Worm (Caenorhabditis elegans): ENCODE results near the gene K04C2.5.

The K04C2.5 gene

DNA sequence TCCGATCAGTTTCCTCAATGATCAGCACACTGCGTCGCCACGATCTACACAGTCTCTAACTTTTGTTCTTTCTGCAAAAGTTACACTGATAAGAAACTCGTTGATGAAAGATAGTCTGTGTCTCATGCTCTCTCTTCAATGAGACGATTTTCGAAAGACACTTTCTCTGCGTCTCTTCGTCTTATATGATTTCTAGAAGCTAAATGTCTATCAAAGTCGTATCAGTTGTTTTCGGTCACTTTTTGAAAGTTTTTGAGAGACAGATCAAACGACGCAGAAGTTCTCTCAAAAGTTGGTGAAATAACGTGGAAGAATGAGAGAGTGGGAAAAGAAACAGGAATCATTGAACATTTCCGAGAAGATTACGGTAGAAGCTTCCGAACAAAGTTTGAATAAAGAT, 3.7 kb upstream of the K04C2.5 start:
- no peak for TF ChIP-seq unc-62 (GFP tag; optimal IDR thresholded peaks at IDR 0.05)

DNA sequence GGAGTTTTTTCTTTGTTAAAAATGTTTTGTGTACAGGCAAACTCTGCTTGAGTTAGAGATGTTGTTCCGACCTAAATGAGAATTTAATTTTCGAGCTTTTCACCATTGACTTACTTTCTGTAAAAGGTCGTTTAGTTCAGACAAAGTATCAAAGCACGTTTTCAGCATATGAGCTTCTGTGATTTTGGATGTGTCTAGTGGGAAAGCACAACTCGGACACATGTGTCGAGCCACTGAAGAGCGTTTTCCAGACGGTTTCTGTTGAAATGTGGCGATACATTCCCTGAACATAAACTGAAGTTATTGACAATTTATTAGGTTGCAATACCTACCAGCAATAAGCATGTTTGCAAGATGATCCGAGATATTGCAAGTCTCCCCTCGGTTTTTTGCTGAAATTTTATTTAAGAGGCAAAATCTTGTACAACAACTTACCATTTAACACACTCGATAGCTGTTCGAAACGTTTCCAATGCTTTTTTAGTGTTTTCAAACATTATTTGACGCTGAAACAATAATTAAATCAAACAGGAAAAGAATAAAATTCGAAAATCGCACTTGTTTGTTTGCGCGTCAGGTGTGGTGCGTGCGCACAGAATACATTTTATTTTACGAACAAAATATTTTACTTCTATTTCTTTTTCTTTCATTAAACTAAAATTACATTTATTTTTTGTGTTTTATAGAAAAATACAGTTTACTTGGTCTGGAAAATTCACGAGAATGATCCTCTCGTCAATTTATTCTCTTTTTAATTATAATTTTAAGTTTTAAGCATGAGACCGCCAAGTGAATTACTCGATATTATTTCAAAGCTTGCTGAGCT, 2.2 kb downstream of the K04C2.5 start, which contains the start of the genes brd-1 and K04C2.2:
TSS of gene brd-1 (minus strand) at position 506 of the 826 bp plus-strand sequence.
TSS of gene K04C2.2 (plus strand) at position 776 of the 826 bp plus-strand sequence.
- no peak for TF ChIP-seq unc-62 (GFP tag; optimal IDR thresholded peaks at IDR 0.05)

DNA sequence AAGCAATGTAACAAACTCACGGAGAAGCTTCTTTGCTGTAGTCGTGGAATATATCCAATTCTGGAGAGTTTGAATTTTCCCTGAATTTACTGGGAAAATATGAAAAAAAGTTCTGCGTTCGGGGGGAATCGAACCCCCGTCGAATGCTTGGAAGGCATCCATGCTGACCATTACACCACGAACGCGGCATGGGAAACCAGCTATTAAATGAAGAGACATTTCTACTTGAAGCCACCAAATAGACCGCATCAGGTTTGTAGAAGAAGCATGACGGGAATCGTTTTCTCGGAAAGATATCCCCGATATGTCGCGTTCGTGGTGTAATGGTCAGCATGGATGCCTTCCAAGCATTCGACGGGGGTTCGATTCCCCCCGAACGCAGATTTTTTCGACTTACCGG, 3.0 kb downstream of the K04C2.5 start:
- TF ChIP-seq unc-62 (GFP tag; optimal IDR thresholded peaks at IDR 0.05) = no peak

DNA sequence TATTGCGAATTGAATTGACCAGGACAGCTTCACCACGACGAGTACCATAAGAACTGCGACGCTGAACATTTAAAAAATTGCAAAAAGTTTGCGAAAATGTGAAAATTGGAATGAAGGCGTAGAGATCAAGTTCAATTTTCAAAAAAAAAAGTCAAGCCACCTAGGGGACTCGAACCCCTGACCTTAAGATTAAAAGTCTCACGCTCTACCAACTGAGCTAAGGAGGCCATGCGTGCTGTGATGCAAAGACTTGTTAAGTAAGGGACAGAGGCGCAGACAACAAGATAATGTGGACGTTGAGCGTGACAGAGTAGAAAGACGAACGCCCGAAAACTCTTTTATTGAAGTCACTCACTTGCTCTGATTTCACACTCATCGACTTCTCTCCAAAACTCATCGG, 3.9 kb downstream of the K04C2.5 start:
- no peak for TF ChIP-seq unc-62 (GFP tag; optimal IDR thresholded peaks at IDR 0.05)

DNA sequence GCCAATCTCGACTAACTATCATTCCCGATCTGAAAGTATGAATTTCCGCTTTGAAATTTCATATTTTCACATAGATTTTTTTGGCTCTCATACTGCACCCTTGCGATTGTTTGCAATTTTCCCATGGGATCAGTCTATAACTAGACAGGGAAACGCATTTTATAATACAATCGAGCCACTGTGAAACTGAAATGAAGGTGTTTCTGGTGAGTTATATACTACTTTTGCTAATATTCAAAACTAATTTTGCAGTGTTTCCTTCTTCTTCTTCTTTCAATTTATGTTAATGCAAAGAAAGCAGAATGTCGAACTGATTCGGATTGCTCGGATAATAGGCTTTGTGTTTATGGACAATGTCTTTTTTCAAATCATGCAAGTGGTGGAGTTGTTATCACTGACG, 5.6 kb downstream of the K04C2.5 start:
- no peak for TF ChIP-seq unc-62 (GFP tag; optimal IDR thresholded peaks at IDR 0.05)

DNA sequence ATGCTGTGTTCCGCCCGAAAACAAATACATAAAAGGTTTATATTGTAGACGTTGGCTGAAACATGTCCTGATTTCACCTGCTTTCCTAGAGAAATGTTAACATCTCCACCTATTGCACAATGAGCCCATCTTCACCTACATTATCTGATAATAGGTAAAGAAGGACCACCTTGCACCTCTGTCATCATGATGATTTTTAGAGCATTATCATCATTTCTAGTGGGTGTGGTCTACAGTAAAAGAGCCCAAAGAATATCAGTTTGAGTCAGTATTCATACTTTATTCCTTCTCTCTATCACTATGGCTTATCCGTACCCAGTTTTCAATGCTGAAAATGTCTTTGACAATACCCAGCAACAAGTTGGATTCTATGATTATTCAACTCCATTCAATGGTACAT, 7.3 kb downstream of the K04C2.5 start, which contains the start of gene med-2:
TSS of gene med-2 (plus strand) at position 301 of the 400 bp plus-strand sequence.
- TF ChIP-seq unc-62 (GFP tag; optimal IDR thresholded peaks at IDR 0.05) = no peak

DNA sequence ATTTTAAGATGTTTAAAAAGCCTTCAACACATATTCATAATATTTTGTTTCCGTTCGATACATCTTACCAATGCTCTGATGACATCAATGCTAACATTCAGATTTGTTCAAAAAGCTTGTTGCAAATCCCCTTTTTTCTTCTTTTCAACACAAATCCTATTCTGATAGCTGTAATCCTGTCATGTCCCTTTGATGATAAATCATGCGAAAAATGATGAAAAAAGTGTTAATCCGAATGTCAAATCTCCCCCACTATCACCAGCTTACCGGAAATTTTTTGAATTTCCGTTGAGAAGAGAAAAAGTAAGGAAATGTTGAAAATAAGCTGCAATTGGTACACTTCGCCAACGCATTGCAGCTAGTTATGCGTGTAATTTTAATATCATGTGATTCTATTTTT, 9.7 kb downstream of the K04C2.5 start:
- TF ChIP-seq unc-62 (GFP tag; optimal IDR thresholded peaks at IDR 0.05) = no peak

DNA sequence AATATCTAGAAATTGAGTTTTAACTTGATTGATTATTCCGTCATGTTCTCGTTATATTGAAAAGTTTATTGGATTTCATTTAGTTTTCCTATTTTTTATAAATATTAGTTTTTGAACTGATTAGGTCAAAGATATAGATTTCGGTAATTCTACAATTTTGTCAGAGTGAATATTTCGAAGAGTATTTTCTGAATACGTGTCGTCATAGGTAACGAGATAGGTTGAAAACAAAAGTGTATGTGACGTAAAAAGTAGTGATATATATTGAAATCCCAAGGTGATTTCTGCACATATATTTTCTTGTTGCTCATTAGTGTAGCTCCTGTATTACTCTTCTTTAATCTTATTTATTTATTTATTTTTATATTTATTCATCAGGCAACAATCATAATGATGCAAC, 10.7 kb downstream of the K04C2.5 start, which contains the start of gene K04C2.7:
TSS of gene K04C2.7 (plus strand) at position 301 of the 400 bp plus-strand sequence.
- TF ChIP-seq unc-62 (GFP tag; optimal IDR thresholded peaks at IDR 0.05) = no peak

DNA sequence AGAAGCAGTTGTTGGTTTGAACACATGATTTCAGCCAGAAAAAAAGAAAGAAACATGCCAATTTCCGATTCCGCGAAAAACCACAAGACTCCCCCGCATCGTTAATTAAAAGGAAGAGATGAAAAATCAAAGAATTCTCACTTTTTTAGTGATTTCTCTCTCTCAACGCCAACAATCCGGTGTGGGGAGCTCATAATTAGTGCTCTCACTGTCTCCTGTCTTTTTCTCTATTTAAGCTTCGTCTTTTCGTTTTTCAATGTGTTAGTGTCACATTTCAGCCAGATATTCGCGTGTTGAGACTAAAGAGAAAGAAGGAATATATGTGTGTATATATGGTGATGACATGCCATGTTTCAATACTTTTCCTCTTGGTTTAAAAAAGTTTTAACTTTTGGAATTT, 17.7 kb downstream of the K04C2.5 start:
- no peak for TF ChIP-seq unc-62 (GFP tag; optimal IDR thresholded peaks at IDR 0.05)

DNA sequence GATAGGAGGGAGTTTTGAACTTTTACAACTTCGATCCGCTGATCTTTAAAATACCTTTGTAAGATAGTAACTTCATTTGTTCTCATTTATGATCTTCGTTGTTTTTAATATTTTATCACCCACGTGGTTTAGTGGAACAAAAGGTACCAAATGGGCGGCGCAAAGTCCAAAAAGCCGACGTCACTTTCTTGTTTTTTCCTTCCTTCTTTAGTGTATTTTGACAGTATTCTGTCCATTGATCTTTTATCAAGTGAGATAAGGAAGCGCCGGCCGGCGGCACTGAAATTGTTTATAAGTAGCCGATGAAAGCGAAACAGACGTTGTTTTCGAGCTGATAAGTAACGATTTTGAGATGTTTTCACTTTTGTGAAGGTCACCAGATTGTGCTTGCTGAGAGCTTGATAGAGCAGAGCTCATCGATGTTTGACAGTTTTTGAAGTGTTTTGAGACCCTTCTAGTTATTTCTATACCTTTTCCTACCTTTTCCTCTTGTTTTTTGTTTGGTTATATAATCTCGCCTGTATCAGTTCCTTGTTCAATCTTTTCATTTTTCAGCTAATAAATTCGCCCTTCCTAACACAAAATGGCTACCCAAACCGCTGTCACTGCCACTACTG, 18.8 kb downstream of the K04C2.5 start, which contains the start of gene K04C2.3:
TSS of gene K04C2.3 (plus strand) at position 556 of the 617 bp plus-strand sequence.
- TF ChIP-seq unc-62 (GFP tag; optimal IDR thresholded peaks at IDR 0.05) = no peak

DNA sequence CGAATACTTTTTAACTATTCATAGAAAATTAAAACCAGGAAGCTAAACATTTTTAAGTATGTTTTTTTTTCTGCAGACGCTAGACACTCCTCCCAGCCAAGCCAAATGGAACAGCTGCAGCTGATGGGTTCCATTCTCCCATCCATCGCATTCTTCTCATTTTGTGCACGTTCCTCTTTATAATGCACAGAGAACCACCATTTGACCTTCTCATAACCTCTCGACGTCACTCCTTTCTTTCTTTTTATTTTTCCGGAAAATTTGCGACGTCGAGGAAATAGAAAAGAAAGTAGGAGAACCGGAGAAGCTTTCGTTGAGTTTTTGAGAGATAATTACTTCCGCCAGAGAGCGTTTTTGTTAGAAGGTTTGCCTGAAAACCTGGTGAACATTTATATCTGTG, 19.8 kb downstream of the K04C2.5 start:
- TF ChIP-seq unc-62 (GFP tag; optimal IDR thresholded peaks at IDR 0.05) = no peak

DNA sequence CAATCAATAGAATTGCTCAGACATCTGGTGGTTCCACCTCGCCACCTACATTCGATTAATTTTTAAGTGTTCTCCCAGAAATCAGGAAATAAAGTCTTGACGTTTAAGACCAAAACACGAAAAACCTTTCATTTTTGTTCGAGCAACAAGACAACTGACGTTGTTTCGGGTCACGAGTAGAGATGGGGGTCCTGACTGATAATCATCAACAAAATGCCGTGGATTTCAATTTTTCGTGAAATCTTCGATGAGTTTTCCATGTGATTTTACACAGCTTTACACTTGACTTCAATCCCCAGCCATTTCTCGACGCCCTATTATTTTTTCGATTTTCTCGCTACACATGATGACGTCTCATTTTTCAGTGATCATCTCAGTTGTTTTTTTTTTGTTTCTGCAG, 20.4 kb downstream of the K04C2.5 start:
- TF ChIP-seq unc-62 (GFP tag; optimal IDR thresholded peaks at IDR 0.05) = no peak

DNA sequence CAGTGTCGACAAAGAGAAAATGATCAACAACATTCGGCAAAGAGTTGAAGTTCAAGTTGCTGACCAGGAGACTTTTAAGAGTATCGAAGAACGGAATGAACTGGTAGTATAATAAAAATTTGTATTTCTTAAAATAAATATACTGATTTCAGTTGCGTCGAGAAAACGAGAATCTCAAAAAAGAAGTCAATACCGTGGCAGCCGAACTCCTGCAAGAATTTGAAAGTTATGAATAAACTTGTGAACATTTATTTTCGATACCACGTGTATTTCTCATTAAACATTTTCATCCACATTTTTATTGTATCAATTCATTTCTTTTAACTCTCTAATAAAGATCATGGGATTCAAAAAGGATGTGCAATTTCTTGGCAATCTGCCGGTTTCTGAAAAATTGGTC, 21.5 kb downstream of the K04C2.5 start, which contains the start of gene K04C2.8:
TSS of gene K04C2.8 (plus strand) at position 301 of the 400 bp plus-strand sequence.
- TF ChIP-seq unc-62 (GFP tag; optimal IDR thresholded peaks at IDR 0.05) = no peak

DNA sequence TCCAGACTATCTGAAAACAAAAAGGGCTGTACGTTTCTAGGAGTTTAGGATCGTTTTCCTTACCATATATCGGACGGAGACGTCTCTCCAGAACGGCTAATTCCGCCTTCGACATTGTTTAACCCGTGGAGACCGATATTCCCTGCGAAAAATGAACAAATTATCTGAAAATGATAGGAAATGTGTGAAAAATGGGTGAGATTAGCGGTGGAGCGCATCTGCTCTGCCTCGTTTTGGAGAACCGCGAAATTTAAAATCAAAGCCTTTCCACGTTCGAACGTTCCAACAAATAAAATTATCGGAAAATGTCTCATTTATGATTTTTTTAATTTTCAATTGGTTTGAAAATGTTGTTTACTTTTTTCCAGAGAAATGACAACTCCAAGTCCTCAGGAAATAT, 22.2 kb downstream of the K04C2.5 start, which contains the start of the genes cra-1 and kbp-1:
TSS of gene cra-1 (minus strand) at position 193 of the 400 bp plus-strand sequence.
TSS of gene kbp-1 (plus strand) at position 366 of the 400 bp plus-strand sequence.
- TF ChIP-seq unc-62 (GFP tag; optimal IDR thresholded peaks at IDR 0.05) = no peak

DNA sequence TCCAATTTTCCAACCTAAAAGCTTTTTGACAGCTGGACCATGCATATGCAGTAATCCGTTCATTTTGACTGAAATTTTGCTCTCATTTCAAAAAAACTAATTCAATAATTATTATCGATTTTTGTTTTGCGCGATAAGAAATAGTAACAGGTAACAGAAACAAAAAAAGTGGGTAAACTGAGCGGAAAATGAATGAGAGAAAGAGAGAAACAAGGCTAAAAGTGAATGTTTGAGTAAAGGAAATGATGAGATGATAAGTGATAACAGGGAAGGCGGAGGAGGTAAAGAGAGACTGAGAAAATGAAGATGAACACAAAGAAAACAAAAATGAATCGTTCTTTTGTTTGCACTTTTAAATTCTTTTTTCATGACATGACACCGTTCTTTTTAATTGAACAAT, 27.6 kb downstream of the K04C2.5 start, which contains the start of gene sma-3:
TSS of gene sma-3 (minus strand) at position 68 of the 400 bp plus-strand sequence.
- no peak for TF ChIP-seq unc-62 (GFP tag; optimal IDR thresholded peaks at IDR 0.05)

DNA sequence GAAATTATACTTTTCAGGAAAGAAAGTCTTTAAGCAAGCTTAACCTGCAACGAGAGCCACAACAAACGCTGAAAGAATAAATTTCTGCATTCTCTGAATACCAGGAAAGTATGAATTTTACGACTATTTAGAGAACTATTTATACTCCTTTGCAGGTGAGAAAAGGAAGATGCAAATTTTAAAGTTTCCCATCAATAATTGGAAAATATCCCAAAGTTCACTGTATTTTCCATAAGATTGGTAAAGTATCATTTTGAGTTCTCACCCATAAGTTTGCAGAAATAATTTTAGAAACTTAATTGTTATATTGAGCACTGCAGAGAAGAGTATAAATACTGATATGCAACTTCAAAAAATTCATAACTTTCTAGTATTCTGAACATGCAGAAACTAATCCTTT, 32.0 kb downstream of the K04C2.5 start, which contains the start of gene clec-158:
TSS of gene clec-158 (minus strand) at position 101 of the 400 bp plus-strand sequence.
- TF ChIP-seq unc-62 (GFP tag; optimal IDR thresholded peaks at IDR 0.05) = no peak
